Worm (Caenorhabditis elegans) whole organism, young adult: ENCODE results near the gene C18H7.11.

ENCODE experiments used
- C17E4.6 ChIP-seq: fragments of 200-800 bp; sonication (Bioruptor generic); IDR thresholded peaks from 2 replicates; pipeline ENCODE4 v1.3.6; 2022; ENCODE audit warnings: missing genetic modification reagents, missing genetic modification characterization, missing compliant biosample characterization
- F33H1.4 ChIP-seq: fragments of 200-800 bp; sonication (Bioruptor generic); IDR thresholded peaks from 2 replicates; pipeline ENCODE4 v1.3.6; 2022; ENCODE audit warnings: missing genetic modification reagents, missing genetic modification characterization, missing compliant biosample characterization
- F49E8.2 ChIP-seq: sonication (generic microtip); optimal IDR thresholded peaks from 3 replicates; lab custom pipeline; 2017; ENCODE audit warnings: missing genetic modification characterization, mild to moderate bottlenecking, missing compliant biosample characterization, antibody characterized with exemption, moderate library complexity; ENCODE audit not compliant: insufficient read depth
- F52B5.7 ChIP-seq: sonication (generic microtip); optimal IDR thresholded peaks from 2 replicates; lab custom pipeline; 2016; ENCODE audit warnings: mild to moderate bottlenecking, missing genetic modification characterization, missing compliant biosample characterization
- F57A8.1 ChIP-seq: fragments of 200-800 bp; sonication (Bioruptor generic); optimal IDR thresholded peaks from 2 replicates; lab custom pipeline; 2018; ENCODE audit warnings: mild to moderate bottlenecking, missing genetic modification characterization, moderate library complexity, missing compliant biosample characterization
- F57C9.4 ChIP-seq: sonication (generic microtip); optimal IDR thresholded peaks from 2 replicates; lab custom pipeline; 2017; ENCODE audit warnings: mild to moderate bottlenecking, missing genetic modification characterization, missing compliant biosample characterization
- T26A5.8 ChIP-seq: sonication (generic microtip); optimal IDR thresholded peaks from 2 replicates; lab custom pipeline; 2016; ENCODE audit warnings: missing genetic modification characterization, missing compliant biosample characterization
- Y53F4B.3 ChIP-seq: fragments of 200-800 bp; sonication (Bioruptor generic); IDR thresholded peaks from 2 replicates; pipeline ENCODE4 v1.3.6; 2022; ENCODE audit warnings: missing genetic modification reagents, missing genetic modification characterization, missing compliant biosample characterization
- athp-1 ChIP-seq: sonication (generic microtip); optimal IDR thresholded peaks from 2 replicates; lab custom pipeline; 2017; ENCODE audit warnings: mild to moderate bottlenecking, missing genetic modification characterization, missing compliant biosample characterization
- attf-3 ChIP-seq: fragments of 200-800 bp; sonication (Bioruptor generic); conservative IDR thresholded peaks from 2 replicates; pipeline ENCODE4 v1.3.6; 2022; ENCODE audit warnings: missing genetic modification reagents, missing genetic modification characterization, missing compliant biosample characterization
- ccch-3 ChIP-seq: fragments of 200-800 bp; sonication (Bioruptor generic); optimal IDR thresholded peaks from 2 replicates; lab custom pipeline; 2018; ENCODE audit warnings: mild to moderate bottlenecking, missing genetic modification characterization, missing compliant biosample characterization
- cebp-1 ChIP-seq, 2 experiments: fragments of 200-800 bp in 1 of 2; sonication (Bioruptor generic) in 1 of 2; sonication (generic microtip) in 1 of 2; IDR thresholded peaks in 1 of 2; optimal IDR thresholded peaks in 1 of 2; 2 replicates each; pipeline versions ENCODE4 v1.3.6 to Lab custom; 2017 to 2022; ENCODE audit warnings: missing compliant biosample characterization in 2 of 2, missing genetic modification characterization in 2 of 2, mild to moderate bottlenecking in 1 of 2, missing genetic modification reagents in 1 of 2, moderate library complexity in 1 of 2
- ceh-27 ChIP-seq: fragments of 200-800 bp; sonication (Bioruptor generic); optimal IDR thresholded peaks from 2 replicates; lab custom pipeline; 2018; ENCODE audit warnings: mild to moderate bottlenecking, missing genetic modification characterization, moderate library complexity, missing compliant biosample characterization
- ceh-58 ChIP-seq: fragments of 200-800 bp; sonication (Bioruptor generic); IDR thresholded peaks from 2 replicates; pipeline ENCODE4 v1.3.6; 2022; ENCODE audit warnings: missing genetic modification characterization, missing compliant biosample characterization
- die-1 ChIP-seq: sonication (generic microtip); optimal IDR thresholded peaks from 2 replicates; lab custom pipeline; 2016; ENCODE audit warnings: missing genotype, mild to moderate bottlenecking, missing genetic modification characterization, missing compliant biosample characterization
- dpff-1 ChIP-seq: sonication (generic microtip); optimal IDR thresholded peaks from 2 replicates; lab custom pipeline; 2017; ENCODE audit warnings: mild to moderate bottlenecking, missing genetic modification characterization, missing compliant biosample characterization
- egrh-3 ChIP-seq: fragments of 200-800 bp; sonication (Bioruptor generic); IDR thresholded peaks from 2 replicates; pipeline ENCODE4 v1.3.6; 2022; ENCODE audit warnings: missing genetic modification reagents, missing genetic modification characterization, missing compliant biosample characterization
- ekl-4 ChIP-seq: fragments of 200-800 bp; sonication (Bioruptor generic); IDR thresholded peaks from 2 replicates; pipeline ENCODE4 v1.3.6; 2022; ENCODE audit warnings: missing genetic modification reagents, missing genetic modification characterization, missing compliant biosample characterization
- hsf-1 ChIP-seq: fragments of 200-800 bp; sonication (Bioruptor generic); IDR thresholded peaks from 2 replicates; pipeline ENCODE4 v1.3.6; 2022; ENCODE audit warnings: missing genetic modification reagents, missing genetic modification characterization, missing compliant biosample characterization
- lag-1 ChIP-seq: fragments of 200-800 bp; sonication (Bioruptor generic); IDR thresholded peaks from 2 replicates; pipeline ENCODE4 v1.3.6; 2022; ENCODE audit warnings: missing genetic modification reagents, missing genetic modification characterization, missing compliant biosample characterization
- madf-3 ChIP-seq: fragments of 200-800 bp; sonication (Bioruptor generic); IDR thresholded peaks from 2 replicates; pipeline ENCODE4 v1.3.6; 2022; ENCODE audit warnings: missing genetic modification reagents, missing genetic modification characterization, missing compliant biosample characterization
- madf-8 ChIP-seq: fragments of 200-800 bp; sonication (Bioruptor generic); conservative IDR thresholded peaks from 2 replicates; pipeline ENCODE4 v1.3.6; 2022; ENCODE audit warnings: missing genetic modification reagents, missing genetic modification characterization, missing compliant biosample characterization
- mel-28 ChIP-seq: sonication (generic microtip); optimal IDR thresholded peaks from 2 replicates; lab custom pipeline; 2016; ENCODE audit warnings: borderline replicate concordance, mild to moderate bottlenecking, missing genetic modification characterization, missing compliant biosample characterization
- nhr-80 ChIP-seq: sonication (generic microtip); optimal IDR thresholded peaks from 2 replicates; lab custom pipeline; 2016; ENCODE audit warnings: missing genetic modification characterization, missing compliant biosample characterization
- rec-8 ChIP-seq, 2 experiments: sonication (generic microtip); optimal IDR thresholded peaks; 2 replicates each; lab custom pipeline; 2016; ENCODE audit warnings: mild to moderate bottlenecking in 2 of 2, missing genetic modification characterization in 2 of 2, missing genetic modification reagents in 2 of 2, missing genotype in 2 of 2, missing biosample characterization in 1 of 2, missing compliant biosample characterization in 1 of 2, moderate library complexity in 1 of 2
- snpc-1.3 ChIP-seq: sonication (generic microtip); optimal IDR thresholded peaks from 2 replicates; lab custom pipeline; 2017; ENCODE audit warnings: missing genetic modification characterization, mild to moderate bottlenecking, missing compliant biosample characterization, antibody characterized with exemption, moderate library complexity, missing genotype, missing genetic modification reagents; ENCODE audit not compliant: insufficient read depth
- snpc-4 ChIP-seq, 5 experiments: fragments of 150-350 bp in 1 of 5; sonication (generic microtip) in 4 of 5; optimal IDR thresholded peaks; 2 replicates each; lab custom pipeline; 2014 to 2018; ENCODE audit warnings: missing genetic modification characterization in 5 of 5, missing biosample characterization in 3 of 5, antibody characterized with exemption in 2 of 5, mild to moderate bottlenecking in 2 of 5, missing compliant biosample characterization in 2 of 5, missing genotype in 2 of 5, moderate library complexity in 2 of 5, missing genetic modification reagents in 1 of 5
- somi-1 ChIP-seq: fragments of 200-800 bp; sonication (Bioruptor generic); optimal IDR thresholded peaks from 2 replicates; lab custom pipeline; 2018; ENCODE audit warnings: mild to moderate bottlenecking, missing genetic modification characterization, missing compliant biosample characterization
- tbx-9 ChIP-seq: sonication (generic microtip); optimal IDR thresholded peaks from 2 replicates; lab custom pipeline; 2016; ENCODE audit warnings: borderline replicate concordance, missing genetic modification characterization, inconsistent platforms, missing compliant biosample characterization
- unc-62 ChIP-seq: fragments of 150-350 bp; optimal IDR thresholded peaks from 2 replicates; lab custom pipeline; 2014; ENCODE audit warnings: missing biosample characterization, missing genetic modification reagents, missing genetic modification characterization
- zfh-2 ChIP-seq: fragments of 200-800 bp; sonication (Bioruptor generic); conservative IDR thresholded peaks from 2 replicates; pipeline ENCODE4 v1.3.6; 2022; ENCODE audit warnings: missing genetic modification reagents, missing genetic modification characterization, missing compliant biosample characterization
- ztf-18 ChIP-seq: sonication (generic microtip); optimal IDR thresholded peaks from 2 replicates; lab custom pipeline; 2016; ENCODE audit warnings: missing genotype, mild to moderate bottlenecking, missing genetic modification characterization, missing compliant biosample characterization
- ztf-25 ChIP-seq: fragments of 200-800 bp; sonication (Bioruptor generic); IDR thresholded peaks from 2 replicates; pipeline ENCODE4 v1.3.6; 2022; ENCODE audit warnings: missing genetic modification reagents, missing genetic modification characterization, missing compliant biosample characterization

C18H7.11 gene

ce11 chrIV:587729-588128 is 9.0 kb upstream of the C18H7.11 start, which contains the start of gene C18H7.12:
C18H7.12 (minus strand) TSS chrIV:587829.
- TF ChIP-seq ceh-27 = no peak
- no peak for TF ChIP-seq F57C9.4 (tag; lab: Kevin White, UChicago)
- TF ChIP-seq snpc-4 (GFP tag; optimal IDR thresholded peaks at IDR 0.05; lab: Kevin White, UChicago) = no peak
- TF ChIP-seq snpc-4 (tag; optimal IDR thresholded peaks at IDR 0.05; lab: Kevin White, UChicago) = no peak
- TF ChIP-seq F33H1.4 (GFP tag; lab: Robert Waterston, UW) = no peak
- TF ChIP-seq ceh-58 (GFP tag; lab: Robert Waterston, UW) = no peak
- no peak for TF ChIP-seq ztf-18 (tag; lab: Kevin White, UChicago)
- TF ChIP-seq dpff-1 (tag; lab: Kevin White, UChicago) = no peak
- no peak for TF ChIP-seq rec-8 (tag; optimal IDR thresholded peaks at IDR 0.05; lab: Kevin White, UChicago)
- TF ChIP-seq mel-28 (tag; lab: Kevin White, UChicago) = no peak
- TF ChIP-seq F57A8.1 (GFP tag; lab: Kevin White, UChicago) = no peak
- no peak for TF ChIP-seq C17E4.6 (GFP tag; lab: Robert Waterston, UW)
- TF ChIP-seq F49E8.2 (tag; lab: Kevin White, UChicago) = no peak

- no peak for TF ChIP-seq ekl-4 (GFP tag; lab: Robert Waterston, UW)
- TF ChIP-seq madf-3 (GFP tag; lab: Robert Waterston, UW) = no peak
- no peak for TF ChIP-seq Y53F4B.3 (GFP tag; lab: Robert Waterston, UW)
- no peak for TF ChIP-seq F52B5.7 (tag; lab: Kevin White, UChicago)
- TF ChIP-seq cebp-1 (GFP tag; IDR thresholded peaks at IDR 0.05; lab: Robert Waterston, UW) = no peak
- no peak for TF ChIP-seq cebp-1 (tag; optimal IDR thresholded peaks at IDR 0.05; lab: Kevin White, UChicago)
- no peak for TF ChIP-seq ztf-25 (GFP tag; lab: Robert Waterston, UW)
Observed at ce11 chrIV:592382-592781, 4.3 kb upstream of the C18H7.11 start, which contains the start of gene C18H7.6. C18H7.6 (minus strand) TSS chrIV:592485.

- TF ChIP-seq attf-3 (GFP tag; lab: Robert Waterston, UW) (no peak), mel-28 (tag; lab: Kevin White, UChicago) (no peak), die-1 (tag; lab: Kevin White, UChicago) (no peak), snpc-1.3 (no peak), athp-1 (tag; lab: Kevin White, UChicago) (no peak), hsf-1 (GFP tag; lab: Robert Waterston, UW) (no peak), Y53F4B.3 (GFP tag; lab: Robert Waterston, UW) (no peak), egrh-3 (no peak), T26A5.8 (tag; lab: Kevin White, UChicago) (no peak), madf-8 (GFP tag; lab: Robert Waterston, UW) (no peak), ccch-3 (no peak), F57A8.1 (GFP tag; lab: Kevin White, UChicago) (no peak), unc-62 (no peak), somi-1 (GFP tag; lab: Kevin White, UChicago) (no peak)
Observed at ce11 chrIV:593029-593428, 3.7 kb upstream of the C18H7.11 start, which contains the start of gene C18H7.4. C18H7.4 (plus strand) TSS chrIV:593329.

ce11 chrIV:594840-595239 is 1.9 kb upstream of the C18H7.11 start:
- TF ChIP-seq nhr-80 (no peak), lag-1 (no peak), zfh-2 (GFP tag; lab: Robert Waterston, UW) (peak; percentile 61; the same call in 1 of the 2 replicates), Y53F4B.3 (GFP tag; lab: Robert Waterston, UW) (no peak), tbx-9 (no peak)
